Fruit fly (Drosophila melanogaster) whole organism: ENCODE results near the gene CG12259.
A peak's percentile ranks its signal among the peaks of the same experiment; 100 is the strongest.
"Not testable (repeated sequence)": the region's sequence is repeated elsewhere in the genome, so short reads cannot be mapped to it uniquely, and the experiment has no call there.

Experiments used
- CG8478 ChIP-seq: fragments of >200 bp; optimal IDR thresholded peaks from 2 replicates; lab custom pipeline; 2018; ENCODE audit warnings: inconsistent platforms
- Dll ChIP-seq: fragments of >200 bp; optimal IDR thresholded peaks from 2 replicates; lab custom pipeline; 2017
- EcR ChIP-seq, 2 experiments: fragments of >200 bp; optimal IDR thresholded peaks; 2 replicates each; lab custom pipeline; 2017; ENCODE audit warnings: missing biosample characterization in 2 of 2, missing genetic modification characterization in 2 of 2, missing genetic modification reagents in 2 of 2
- pan ChIP-seq: fragments of >200 bp; optimal IDR thresholded peaks from 2 replicates; lab custom pipeline; 2017
- psq ChIP-seq: fragments of >200 bp; optimal IDR thresholded peaks from 2 replicates; lab custom pipeline; 2017
- usp ChIP-seq: fragments of >200 bp; optimal IDR thresholded peaks from 2 replicates; lab custom pipeline; 2017; ENCODE audit warnings: missing biosample characterization, missing genetic modification characterization, mixed read lengths

CG12259 gene

DNA sequence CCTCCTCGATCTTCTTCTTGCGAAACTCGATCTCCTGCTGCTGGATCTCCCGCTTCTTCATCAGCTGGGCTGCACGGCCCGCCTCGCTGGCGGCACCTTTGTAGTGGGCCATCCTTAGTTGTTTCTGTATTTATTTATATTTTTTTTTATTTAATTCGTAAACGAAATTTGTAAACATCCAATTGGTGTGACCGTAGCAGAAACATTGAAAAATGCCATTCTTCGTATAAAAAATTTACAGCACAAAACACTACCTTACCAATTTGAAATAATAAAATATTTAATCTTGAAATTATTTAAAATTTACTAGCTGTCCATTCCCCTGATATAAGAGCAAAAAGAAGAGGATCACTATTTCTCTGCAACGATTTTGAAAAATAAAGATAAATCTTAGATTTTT, at the start of gene CG12259:
Gene CG12259 (minus strand): TSS at position 207 of the 400 bp plus-strand sequence.
- TF ChIP-seq psq (lab: Kevin White, UChicago) (no peak), pan (lab: Kevin White, UChicago) (no peak), CG8478 (lab: Kevin White, UChicago) (no peak), EcR (GFP tag; optimal IDR thresholded peaks at IDR 0.05; lab: Kevin White, UChicago) (no peak), usp (GFP tag; lab: Kevin White, UChicago) (no peak), Dll (lab: Kevin White, UChicago) (no peak)

DNA sequence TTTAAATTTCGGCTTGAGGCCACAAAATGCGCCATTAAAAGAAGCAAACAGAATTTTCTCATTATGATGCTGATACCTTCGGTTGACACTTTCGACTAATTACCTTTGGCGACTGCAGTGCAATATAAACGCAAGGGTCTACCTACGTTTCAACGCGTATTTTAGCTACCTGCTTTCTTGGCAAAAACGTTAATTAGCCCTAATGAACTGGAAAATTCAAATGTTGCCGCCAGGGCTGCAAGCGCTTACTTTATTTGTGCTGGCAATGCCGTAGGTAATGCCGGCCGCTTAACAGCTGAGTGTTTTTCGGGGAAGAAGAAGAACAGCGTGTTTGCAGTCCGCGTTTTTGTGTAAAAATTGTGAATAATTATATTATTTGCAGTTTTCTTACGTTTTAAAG, 42.2 kb upstream of the CG12259 start, which contains the start of the genes CG31131 and CG4849:
Gene CG31131 (minus strand): TSS at position 101 of the 400 bp plus-strand sequence.
Gene CG4849 (plus strand): TSS at position 297 of the 400 bp plus-strand sequence.
- TF ChIP-seq EcR (GFP tag; optimal IDR thresholded peaks at IDR 0.05; lab: Kevin White, UChicago); Dll (lab: Kevin White, UChicago); usp (GFP tag; lab: Kevin White, UChicago): not testable (repeated sequence)

DNA sequence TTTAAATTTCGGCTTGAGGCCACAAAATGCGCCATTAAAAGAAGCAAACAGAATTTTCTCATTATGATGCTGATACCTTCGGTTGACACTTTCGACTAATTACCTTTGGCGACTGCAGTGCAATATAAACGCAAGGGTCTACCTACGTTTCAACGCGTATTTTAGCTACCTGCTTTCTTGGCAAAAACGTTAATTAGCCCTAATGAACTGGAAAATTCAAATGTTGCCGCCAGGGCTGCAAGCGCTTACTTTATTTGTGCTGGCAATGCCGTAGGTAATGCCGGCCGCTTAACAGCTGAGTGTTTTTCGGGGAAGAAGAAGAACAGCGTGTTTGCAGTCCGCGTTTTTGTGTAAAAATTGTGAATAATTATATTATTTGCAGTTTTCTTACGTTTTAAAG, 39.6 kb upstream of the CG12259 start, which contains the start of gene CG31253:
Gene CG31253 (minus strand): TSS at position 101 of the 400 bp plus-strand sequence.
- TF ChIP-seq CG8478 (lab: Kevin White, UChicago); Dll (lab: Kevin White, UChicago); EcR (GFP tag; optimal IDR thresholded peaks at IDR 0.05; lab: Kevin White, UChicago): not testable (repeated sequence)

DNA sequence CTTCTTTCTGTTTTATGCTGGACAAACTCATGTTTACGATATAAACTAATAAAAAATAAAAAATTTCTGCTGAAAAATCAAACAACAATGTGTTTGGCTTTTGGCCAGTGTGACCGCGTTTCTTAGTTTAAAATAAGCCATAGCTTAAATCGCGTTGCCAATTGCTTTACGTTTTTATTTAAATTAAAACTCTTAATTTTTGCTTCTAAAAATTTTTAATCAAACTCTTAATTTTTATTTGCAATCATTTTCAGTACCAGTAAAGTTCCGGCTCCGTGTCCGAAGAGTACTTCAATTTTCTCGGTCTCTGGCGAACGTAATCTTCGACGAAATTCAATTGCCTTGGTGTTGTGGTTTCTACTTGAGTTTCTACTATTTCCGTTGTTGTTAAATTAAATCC, 38.3 kb upstream of the CG12259 start, which contains the start of the genes CG42487 and CG4884:
Gene CG42487 (minus strand): TSS at position 101 of the 400 bp plus-strand sequence.
Gene CG4884 (minus strand): TSS at position 101 of the 400 bp plus-strand sequence.
- not testable (repeated sequence) for TF ChIP-seq pan, psq, Dll (lab: Kevin White, UChicago)

DNA sequence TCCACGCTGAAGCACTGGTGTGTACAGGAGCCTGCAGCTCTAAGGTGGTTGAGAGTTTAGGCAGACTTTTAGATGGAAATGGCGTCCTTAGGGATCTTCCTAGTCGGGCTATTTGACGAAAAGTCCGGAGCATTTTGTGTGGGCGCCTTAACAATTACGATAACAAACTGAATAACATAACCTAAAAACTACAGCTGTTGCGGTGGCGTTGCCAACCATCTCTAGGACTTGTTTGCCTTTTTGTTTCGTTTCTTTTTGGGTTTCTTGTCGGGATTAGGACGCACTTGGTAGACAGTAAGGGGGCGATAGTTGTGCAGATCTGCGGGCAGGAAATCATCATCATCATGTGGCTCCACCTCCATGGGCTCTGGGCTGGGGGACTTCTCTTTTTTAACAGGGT, 37.1 kb upstream of the CG12259 start:
- no peak for TF ChIP-seq CG8478 (lab: Kevin White, UChicago)
- TF ChIP-seq pan (lab: Kevin White, UChicago), result no peak
- no peak for TF ChIP-seq psq (lab: Kevin White, UChicago)
- TF ChIP-seq usp (GFP tag; lab: Kevin White, UChicago), result no peak
- TF ChIP-seq Dll (lab: Kevin White, UChicago), result no peak
- TF ChIP-seq EcR (GFP tag; optimal IDR thresholded peaks at IDR 0.05; lab: Kevin White, UChicago), result no peak

DNA sequence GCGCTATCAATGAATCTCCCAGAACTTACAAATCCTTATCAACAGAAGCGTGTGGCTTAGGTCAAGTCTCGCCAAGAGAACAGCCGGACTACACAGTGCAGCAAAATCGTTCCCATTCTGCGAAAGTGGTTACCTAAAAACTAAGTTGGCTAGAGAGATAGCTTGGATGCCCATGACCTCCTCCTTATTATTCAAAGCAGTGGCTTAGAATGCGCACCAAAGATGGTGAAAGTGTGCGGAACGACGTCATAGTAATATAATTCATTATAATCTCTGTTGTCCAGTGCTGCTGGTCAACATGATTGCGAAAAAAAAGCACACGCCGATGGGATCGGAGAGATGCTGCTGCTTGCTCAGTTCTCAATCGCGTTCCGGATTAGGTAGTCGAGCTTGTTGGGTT, 33.6 kb upstream of the CG12259 start, which contains the start of gene Nep7:
Gene Nep7 (plus strand): TSS at position 385 of the 400 bp plus-strand sequence.
- no peak for TF ChIP-seq Dll (lab: Kevin White, UChicago)
- TF ChIP-seq EcR (GFP tag; optimal IDR thresholded peaks at IDR 0.05; lab: Kevin White, UChicago), result no peak
- TF ChIP-seq pan (lab: Kevin White, UChicago), result no peak
- TF ChIP-seq CG8478 (lab: Kevin White, UChicago), result no peak
- no peak for TF ChIP-seq psq (lab: Kevin White, UChicago)
- no peak for TF ChIP-seq usp (GFP tag; lab: Kevin White, UChicago)

DNA sequence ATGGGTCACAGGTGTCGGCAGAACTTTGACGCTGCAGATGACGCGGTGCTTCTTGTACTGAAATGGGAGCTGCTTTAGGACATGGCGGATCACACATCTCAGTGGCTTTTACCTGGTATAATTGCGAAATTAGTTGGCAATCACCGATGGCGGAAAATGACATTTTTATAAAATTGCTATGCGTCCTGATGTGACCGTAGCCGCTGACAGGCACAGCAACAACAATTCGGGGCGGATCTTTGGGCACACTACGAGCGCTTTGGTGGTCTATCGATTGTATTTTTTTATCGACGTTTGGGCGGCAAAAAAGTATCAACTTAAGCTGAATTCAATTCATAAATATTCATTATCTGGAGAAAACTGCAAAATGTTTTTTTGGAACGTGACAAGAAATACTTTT, 33.0 kb upstream of the CG12259 start, which contains the start of gene CG4951:
Gene CG4951 (minus strand): TSS at position 223 of the 400 bp plus-strand sequence.
- TF ChIP-seq CG8478 (lab: Kevin White, UChicago), result no peak
- TF ChIP-seq usp (GFP tag; lab: Kevin White, UChicago), result no peak
- no peak for TF ChIP-seq EcR (GFP tag; optimal IDR thresholded peaks at IDR 0.05; lab: Kevin White, UChicago)
- no peak for TF ChIP-seq pan (lab: Kevin White, UChicago)

DNA sequence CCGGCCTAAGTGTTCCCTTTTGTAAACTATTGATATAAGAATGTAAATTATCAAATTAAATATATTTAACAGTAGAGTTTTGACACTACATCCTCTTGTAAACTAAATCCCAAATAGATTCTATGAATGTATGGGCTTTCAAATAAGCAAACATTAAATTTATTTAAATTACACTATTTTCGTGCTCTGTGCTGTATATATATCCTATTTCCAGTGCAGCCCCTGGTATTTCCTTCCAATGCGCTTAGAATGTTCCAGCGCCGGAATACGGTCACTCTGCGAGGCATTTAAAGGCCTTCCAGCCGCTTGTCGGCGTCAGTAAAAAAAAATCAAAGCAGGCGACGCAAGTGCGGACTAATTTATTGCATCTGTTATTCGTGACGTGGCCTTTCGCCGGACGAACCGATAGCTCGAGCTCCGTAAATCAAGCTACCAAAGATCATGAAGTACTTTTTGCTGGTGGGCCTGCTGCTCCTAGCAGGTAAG, 27.6 kb upstream of the CG12259 start, which contains the start of gene Gp93:
Gene Gp93 (plus strand): TSS at position 291 of the 486 bp plus-strand sequence.
- no peak for TF ChIP-seq CG8478 (lab: Kevin White, UChicago)

DNA sequence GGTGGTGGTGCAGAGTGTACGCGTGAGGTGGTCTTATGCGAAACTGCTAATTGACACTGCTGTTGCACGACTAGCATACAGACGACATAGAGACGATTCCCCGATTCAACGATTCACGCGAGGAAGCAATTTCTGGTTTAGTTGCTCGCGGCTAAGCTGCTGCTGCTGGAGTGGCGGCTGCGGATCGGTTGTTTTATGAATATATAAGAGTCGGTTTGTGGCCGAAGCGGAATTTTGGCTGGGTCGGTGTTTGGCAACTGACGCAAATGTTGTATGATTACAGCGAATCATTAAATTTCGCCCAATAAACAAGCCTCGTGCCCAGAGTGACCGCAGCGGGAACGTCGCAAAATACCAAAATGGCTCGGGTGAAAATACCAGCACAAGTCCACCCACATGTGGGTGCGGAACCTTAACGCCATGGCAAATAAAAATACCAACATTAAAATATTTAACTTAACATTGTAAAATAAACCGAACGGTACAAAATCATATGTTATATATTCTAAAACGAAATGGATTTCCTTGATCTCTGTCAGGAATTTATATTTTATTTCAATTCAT, 26.9 kb upstream of the CG12259 start, which contains the start of gene mfrn:
Gene mfrn (minus strand): TSS at position 340 of the 564 bp plus-strand sequence.
- TF ChIP-seq EcR (GFP tag; optimal IDR thresholded peaks at IDR 0.05; lab: Kevin White, UChicago), result no peak
- no peak for TF ChIP-seq psq (lab: Kevin White, UChicago)
- no peak for TF ChIP-seq Dll (lab: Kevin White, UChicago)
- TF ChIP-seq pan (lab: Kevin White, UChicago), result no peak
- no peak for TF ChIP-seq CG8478 (lab: Kevin White, UChicago)
- TF ChIP-seq usp (GFP tag; lab: Kevin White, UChicago), result no peak

DNA sequence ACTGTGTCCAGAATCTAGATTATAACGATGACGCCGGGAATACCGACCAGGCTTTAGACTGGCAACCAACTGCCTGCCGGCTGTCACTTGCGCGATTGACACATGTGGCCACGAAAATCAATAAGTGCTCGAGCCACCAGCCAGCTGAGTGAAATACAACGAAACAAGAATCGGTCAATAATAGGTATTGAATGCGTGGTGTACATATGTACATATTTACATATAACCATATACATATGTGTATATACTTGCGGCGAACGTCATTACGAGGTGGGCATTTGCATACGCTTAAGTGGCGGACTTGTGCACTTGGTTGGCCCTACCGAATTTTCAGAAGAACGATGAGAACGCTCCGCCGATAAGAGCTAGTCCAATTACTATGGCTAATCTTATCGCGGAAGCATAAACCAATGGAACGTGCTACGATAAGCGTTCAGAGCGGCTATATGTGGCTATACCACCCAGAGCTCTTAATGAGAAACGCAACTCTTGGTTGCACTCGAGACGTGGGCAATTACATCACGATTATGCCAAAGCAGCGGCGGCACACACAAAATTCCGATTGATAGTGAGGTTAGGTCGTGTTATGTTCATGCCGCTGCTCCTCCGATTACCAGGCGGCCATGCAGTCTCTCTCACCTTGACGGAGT, 25.8 kb upstream of the CG12259 start:
- no peak for TF ChIP-seq psq (lab: Kevin White, UChicago)
- TF ChIP-seq pan (lab: Kevin White, UChicago), result peak; percentile 4

DNA sequence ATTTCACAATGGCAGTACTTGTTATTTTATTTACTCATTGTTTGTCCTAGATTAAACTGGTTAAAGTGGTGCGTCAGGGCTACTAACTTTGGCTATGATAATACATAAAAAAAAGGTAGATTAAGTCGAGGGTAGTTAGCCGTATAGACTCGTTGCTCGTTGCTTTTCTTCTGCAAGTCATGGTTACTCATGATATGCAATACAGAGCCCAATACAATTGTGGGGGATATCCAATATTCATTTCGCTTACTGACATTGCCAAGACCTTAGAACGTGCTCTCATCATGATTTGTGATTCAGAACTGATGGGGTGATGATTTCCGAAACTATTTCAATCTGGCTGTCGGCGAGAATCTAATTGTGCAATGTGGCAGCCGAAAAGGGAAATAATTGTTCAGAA, 24.5 kb upstream of the CG12259 start:
- TF ChIP-seq psq (lab: Kevin White, UChicago), result no peak
- TF ChIP-seq usp (GFP tag; lab: Kevin White, UChicago), result no peak
- no peak for TF ChIP-seq Dll (lab: Kevin White, UChicago)
- TF ChIP-seq pan (lab: Kevin White, UChicago), result no peak
- TF ChIP-seq CG8478 (lab: Kevin White, UChicago), result no peak
- TF ChIP-seq EcR (GFP tag; optimal IDR thresholded peaks at IDR 0.05; lab: Kevin White, UChicago), result no peak
